Worm (Caenorhabditis elegans): ENCODE measurements around the gene W02B12.16.
A peak's percentile ranks its signal among the peaks of the same experiment; 100 is the strongest.

W02B12.16 gene

ce11 chrII:11473525-11474181, 2.7 kb downstream of the W02B12.16 start, which contains the start of the genes metl-1 and W02B12.11 (continued):
- no peak for TF ChIP-seq ces-1 (GFP tag; optimal IDR thresholded peaks at IDR 0.05)
- TF ChIP-seq unc-62 (GFP tag; optimal IDR thresholded peaks at IDR 0.05), result no peak
- TF ChIP-seq jun-1 (tag; optimal IDR thresholded peaks at IDR 0.05), result peak; percentile 71
- no peak for TF ChIP-seq nhr-12 (tag; optimal IDR thresholded peaks at IDR 0.05)
- peak; percentile 29 for TF ChIP-seq aly-2 (tag; optimal IDR thresholded peaks at IDR 0.05)
- peak; percentile 80 for TF ChIP-seq ztf-4 (tag; optimal IDR thresholded peaks at IDR 0.05)
- no peak for TF ChIP-seq unc-30 (tag; optimal IDR thresholded peaks at IDR 0.05)
- peak; percentile 83 to 85 for TF ChIP-seq lin-35 (GFP tag; optimal IDR thresholded peaks at IDR 0.05)
- TF ChIP-seq hlh-17 (GFP tag; optimal IDR thresholded peaks at IDR 0.05; ENCODE audit: borderline replicate concordance), result no peak
- peak; percentile 74 for TF ChIP-seq aha-1 (tag; optimal IDR thresholded peaks at IDR 0.05)
- peak in 3 of 6 experiments; percentile 19 to 84 (median 72) for TF ChIP-seq elt-3 (tag; optimal IDR thresholded peaks at IDR 0.05)
- no peak for TF ChIP-seq egl-27 (tag; optimal IDR thresholded peaks at IDR 0.05)
- TF ChIP-seq sptf-1 (tag; optimal IDR thresholded peaks at IDR 0.05), result no peak
- TF ChIP-seq sox-4 (tag; optimal IDR thresholded peaks at IDR 0.05), result peak; percentile 34
- TF ChIP-seq snpc-4 (tag; optimal IDR thresholded peaks at IDR 0.05), result peak; percentile 81
- peak; percentile 4 for TF ChIP-seq hpl-2 (GFP tag; optimal IDR thresholded peaks at IDR 0.05)
- 0 out of 2 replicates have a peak, but pooled peaks have one; percentile 40 for TF ChIP-seq ceh-88 (GFP tag; IDR thresholded peaks at IDR 0.05)
- TF ChIP-seq nhr-76 (tag; optimal IDR thresholded peaks at IDR 0.05), result no peak
- TF ChIP-seq lsy-2 (tag; optimal IDR thresholded peaks at IDR 0.05), result peak; percentile 90 to 94
- peak; percentile 91 for TF ChIP-seq nhr-85 (tag)
- no peak for TF ChIP-seq hlh-4 (tag; optimal IDR thresholded peaks at IDR 0.05)
- peak; percentile 88 for TF ChIP-seq tbx-2 (tag; optimal IDR thresholded peaks at IDR 0.05)
- TF ChIP-seq xbp-1 (tag; optimal IDR thresholded peaks at IDR 0.05), result peak; percentile 85
- TF ChIP-seq zip-4 (GFP tag; optimal IDR thresholded peaks at IDR 0.05), result peak; percentile 70
- no peak for TF ChIP-seq pqm-1 (tag; optimal IDR thresholded peaks at IDR 0.05)
- peak; percentile 79 for TF ChIP-seq fkh-8 (tag; optimal IDR thresholded peaks at IDR 0.05)
- TF ChIP-seq dpl-1 (GFP tag; optimal IDR thresholded peaks at IDR 0.05), result peak; percentile 74 to 81 (median 81)
- no peak for TF ChIP-seq mef-2 (tag; optimal IDR thresholded peaks at IDR 0.05)
- TF ChIP-seq nhr-20 (tag; optimal IDR thresholded peaks at IDR 0.05), result peak; percentile 89
- peak; percentile 93 for TF ChIP-seq rnt-1 (tag; optimal IDR thresholded peaks at IDR 0.05)
- no peak for TF ChIP-seq pag-3 (tag; optimal IDR thresholded peaks at IDR 0.05; ENCODE audit: borderline replicate concordance, insufficient read depth)
- TF ChIP-seq elt-2 (tag; optimal IDR thresholded peaks at IDR 0.05), result peak; percentile 41
- peak; percentile 69 for TF ChIP-seq lin-15B (tag; optimal IDR thresholded peaks at IDR 0.05)

DNA sequence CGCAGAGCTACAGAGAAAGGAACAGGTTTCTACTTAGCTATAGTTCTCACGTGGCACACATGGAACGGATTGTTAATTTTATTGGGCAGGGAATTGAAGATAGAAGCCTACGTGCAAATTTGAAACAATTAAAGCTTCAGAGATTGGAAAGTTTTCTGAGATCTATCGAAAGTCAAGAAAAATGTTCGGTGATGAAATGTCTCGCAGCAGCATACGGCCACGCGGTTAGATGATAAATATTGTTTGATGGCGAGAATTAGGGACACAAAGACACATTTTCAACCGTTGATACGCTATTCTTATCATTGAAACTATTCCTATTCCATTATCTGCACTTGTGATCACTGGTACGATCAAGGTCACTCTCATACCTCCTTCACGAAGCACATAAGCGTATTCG, 3.8 kb downstream of the W02B12.16 start:
- TF ChIP-seq elt-3 (tag; optimal IDR thresholded peaks at IDR 0.05), result peak; percentile 2 to 93 (median 73)
- TF ChIP-seq dpl-1 (GFP tag; optimal IDR thresholded peaks at IDR 0.05), result peak in 1 of 3 experiments; percentile 30
- TF ChIP-seq blmp-1 (tag; optimal IDR thresholded peaks at IDR 0.05), result peak; percentile 97
- TF ChIP-seq nhr-90 (tag; optimal IDR thresholded peaks at IDR 0.05; ENCODE audit: poor library complexity), result peak; percentile 13
- TF ChIP-seq unc-30 (tag; optimal IDR thresholded peaks at IDR 0.05), result no peak
- peak; percentile 72 for TF ChIP-seq nhr-85 (tag)
- TF ChIP-seq fos-1 (tag; optimal IDR thresholded peaks at IDR 0.05), result no peak
- peak; percentile 2 for TF ChIP-seq tbx-2 (tag; optimal IDR thresholded peaks at IDR 0.05)
- peak; percentile 59 for TF ChIP-seq lin-14 (GFP tag; optimal IDR thresholded peaks at IDR 0.05)
- peak in 1 of 2 experiments; percentile 56 for TF ChIP-seq lin-35 (GFP tag; optimal IDR thresholded peaks at IDR 0.05)
- TF ChIP-seq unc-86 (tag; optimal IDR thresholded peaks at IDR 0.05), result no peak
- no peak for TF ChIP-seq C04F5.9 (tag; optimal IDR thresholded peaks at IDR 0.05)
- no peak for TF ChIP-seq C16A3.4 (tag; optimal IDR thresholded peaks at IDR 0.05)
- peak; percentile 48 for TF ChIP-seq nhr-71 (tag; optimal IDR thresholded peaks at IDR 0.05)
- peak; percentile 65 for TF ChIP-seq nhr-20 (tag; optimal IDR thresholded peaks at IDR 0.05)
- no peak for TF ChIP-seq C34B4.2 (tag; optimal IDR thresholded peaks at IDR 0.05)
- no peak; the same call in 1 of the 2 replicates for TF ChIP-seq nhr-19 (GFP tag; conservative IDR thresholded peaks at IDR 0.05)
- TF ChIP-seq zip-4 (GFP tag; optimal IDR thresholded peaks at IDR 0.05), result no peak
- TF ChIP-seq unc-62 (GFP tag; optimal IDR thresholded peaks at IDR 0.05), result no peak
- TF ChIP-seq sup-37 (GFP tag; optimal IDR thresholded peaks at IDR 0.05), result no peak
- peak in 1 of 2 experiments; percentile 71 for TF ChIP-seq mdl-1 (tag; optimal IDR thresholded peaks at IDR 0.05)
- peak; percentile 31 for TF ChIP-seq snu-23 (GFP tag; optimal IDR thresholded peaks at IDR 0.05)
- no peak for TF ChIP-seq fkh-4 (tag; optimal IDR thresholded peaks at IDR 0.05; ENCODE audit: borderline replicate concordance)
- TF ChIP-seq unc-130 (tag; optimal IDR thresholded peaks at IDR 0.05), result peak; percentile 22
